Fruit fly (Drosophila melanogaster) whole organism, wandering third instar larva: ENCODE data around the gene GstD8.
A peak's percentile ranks its signal among the peaks of the same experiment; 100 is the strongest.

Source experiments
- Abd-B ChIP-seq: fragments of >200 bp; optimal IDR thresholded peaks from 2 replicates; lab custom pipeline; 2017; ENCODE audit warnings: missing biosample characterization, missing genetic modification characterization
- CG9705 ChIP-seq: fragments of 200-800 bp; sonication (Bioruptor generic); optimal IDR thresholded peaks from 2 replicates; lab custom pipeline; 2018; ENCODE audit warnings: missing biosample characterization, mild to moderate bottlenecking, missing genetic modification characterization
- CrebA ChIP-seq: fragments of 200-800 bp; sonication (Bioruptor generic); optimal IDR thresholded peaks from 2 replicates; lab custom pipeline; 2016; ENCODE audit warnings: missing biosample characterization, mild to moderate bottlenecking, missing genetic modification characterization, borderline replicate concordance
- Dfd ChIP-seq: fragments of >200 bp; optimal IDR thresholded peaks from 2 replicates; lab custom pipeline; 2017; ENCODE audit warnings: missing biosample characterization, missing genetic modification characterization
- Dif ChIP-seq: fragments of 200-275, 200-300 bp; sonication (Bioruptor generic); optimal IDR thresholded peaks from 2 replicates; lab custom pipeline; 2018; ENCODE audit warnings: missing biosample characterization, missing genetic modification characterization; ENCODE audit not compliant: partially characterized antibody
- HLH106 ChIP-seq: fragments of 200-800 bp; optimal IDR thresholded peaks from 3 replicates; lab custom pipeline; 2019; ENCODE audit warnings: missing biosample characterization, mild to moderate bottlenecking, missing genetic modification characterization, moderate library complexity
- Hnf4 ChIP-seq: fragments of 200-800 bp; sonication (Bioruptor generic); optimal IDR thresholded peaks from 2 replicates; lab custom pipeline; 2016; ENCODE audit warnings: missing biosample characterization, mild to moderate bottlenecking, missing genetic modification characterization
- Hr78 ChIP-seq: fragments of >200 bp; optimal IDR thresholded peaks from 2 replicates; lab custom pipeline; 2017; ENCODE audit warnings: missing biosample characterization, missing genetic modification characterization
- Hr83 ChIP-seq: fragments of 200-300 bp; sonication (Bioruptor generic); optimal IDR thresholded peaks from 2 replicates; lab custom pipeline; 2016; ENCODE audit warnings: missing biosample characterization, mild to moderate bottlenecking, missing genetic modification characterization, moderate library complexity; ENCODE audit not compliant: poor library complexity, severe bottlenecking
- Jra ChIP-seq: sonication (Bioruptor generic); optimal IDR thresholded peaks from 2 replicates; lab custom pipeline; 2016; ENCODE audit warnings: missing biosample characterization, missing genetic modification characterization
- Myc ChIP-seq: fragments of >200 bp; optimal IDR thresholded peaks from 2 replicates; lab custom pipeline; 2017
- N ChIP-seq: fragments of >200 bp; optimal IDR thresholded peaks from 2 replicates; lab custom pipeline; 2018; ENCODE audit warnings: missing biosample characterization, missing external identifiers, missing genetic modification characterization
- OdsH ChIP-seq: fragments of 200-800 bp; sonication (Bioruptor generic); optimal IDR thresholded peaks from 2 replicates; lab custom pipeline; 2016; ENCODE audit warnings: missing biosample characterization, mild to moderate bottlenecking, missing genetic modification characterization
- Rel ChIP-seq, 2 experiments: fragments of 200-800 bp; sonication (Bioruptor generic) in 1 of 2; optimal IDR thresholded peaks; 2 replicates in 1 of 2; 3 replicates in 1 of 2; lab custom pipeline; 2016 to 2019; ENCODE audit warnings: mild to moderate bottlenecking in 2 of 2, missing biosample characterization in 2 of 2, missing genetic modification characterization in 2 of 2, moderate library complexity in 1 of 2
- Sp1 ChIP-seq: fragments of 200-800 bp; sonication (Bioruptor generic); optimal IDR thresholded peaks from 3 replicates; lab custom pipeline; 2019; ENCODE audit warnings: missing biosample characterization, mild to moderate bottlenecking, missing genetic modification characterization, moderate library complexity
- Vsx2 ChIP-seq: fragments of 200-300, 225-300 bp; sonication (Bioruptor generic); optimal IDR thresholded peaks from 2 replicates; lab custom pipeline; 2018; ENCODE audit warnings: missing biosample characterization, missing genetic modification characterization; ENCODE audit not compliant: partially characterized antibody
- brk ChIP-seq: fragments of 200-800 bp; sonication (Bioruptor generic); optimal IDR thresholded peaks from 2 replicates; lab custom pipeline; 2016; ENCODE audit warnings: missing biosample characterization, mild to moderate bottlenecking, missing genetic modification characterization
- dl ChIP-seq, 2 experiments: fragments of 175-275, 200-275 bp in 1 of 2; fragments of 200-275 bp in 1 of 2; sonication (Bioruptor generic); optimal IDR thresholded peaks; lab custom pipeline; 2018; ENCODE audit warnings: mild to moderate bottlenecking in 2 of 2, missing biosample characterization in 2 of 2, missing genetic modification characterization in 2 of 2, moderate library complexity in 2 of 2; ENCODE audit not compliant: partially characterized antibody in 2 of 2, insufficient read depth in 1 of 2
- dmrt93B ChIP-seq: fragments of 200-800 bp; sonication (Bioruptor generic); optimal IDR thresholded peaks from 2 replicates; lab custom pipeline; 2018; ENCODE audit warnings: missing biosample characterization, mild to moderate bottlenecking, missing genetic modification characterization
- dsf ChIP-seq: sonication (Bioruptor generic); optimal IDR thresholded peaks from 2 replicates; lab custom pipeline; 2016; ENCODE audit warnings: missing biosample characterization, missing genetic modification characterization, borderline replicate concordance
- ey ChIP-seq: fragments of 200-800 bp; sonication (Bioruptor generic); optimal IDR thresholded peaks from 2 replicates; lab custom pipeline; 2016; ENCODE audit warnings: missing biosample characterization, missing genetic modification characterization
- foxo ChIP-seq, 2 experiments: fragments of 200-800 bp; sonication (Bioruptor generic); optimal IDR thresholded peaks; 2 replicates in 1 of 2; 3 replicates in 1 of 2; lab custom pipeline; 2016 to 2017; ENCODE audit warnings: missing biosample characterization in 2 of 2, missing genetic modification characterization in 2 of 2
- fru ChIP-seq: fragments of 200-800 bp; sonication (Bioruptor generic); optimal IDR thresholded peaks from 3 replicates; lab custom pipeline; 2016; ENCODE audit warnings: missing biosample characterization, mild to moderate bottlenecking, missing genetic modification characterization
- jim ChIP-seq: fragments of 175-275, 200-325 bp; sonication (Bioruptor generic); optimal IDR thresholded peaks from 2 replicates; lab custom pipeline; 2016; ENCODE audit warnings: missing biosample characterization, mild to moderate bottlenecking, missing genetic modification characterization
- lola ChIP-seq: fragments of >200 bp; optimal IDR thresholded peaks from 2 replicates; lab custom pipeline; 2017; ENCODE audit warnings: missing biosample characterization, missing genetic modification characterization
- pan ChIP-seq: fragments of >200 bp; optimal IDR thresholded peaks from 2 replicates; lab custom pipeline; 2017
- psq ChIP-seq: fragments of 200-800 bp; sonication (Bioruptor generic); optimal IDR thresholded peaks from 3 replicates; lab custom pipeline; 2017; ENCODE audit warnings: missing biosample characterization, mild to moderate bottlenecking, missing genetic modification characterization, moderate library complexity
- rgr ChIP-seq: fragments of 200-800 bp; sonication (Bioruptor generic); optimal IDR thresholded peaks from 3 replicates; lab custom pipeline; 2016; ENCODE audit warnings: missing biosample characterization, mild to moderate bottlenecking, missing genetic modification characterization
- sage ChIP-seq: fragments of 200-800 bp; sonication (Bioruptor generic); optimal IDR thresholded peaks from 2 replicates; lab custom pipeline; 2016; ENCODE audit warnings: missing biosample characterization, mild to moderate bottlenecking, missing genetic modification characterization
- sv ChIP-seq: fragments of 200-800 bp; sonication (Bioruptor generic); optimal IDR thresholded peaks from 3 replicates; lab custom pipeline; 2016; ENCODE audit warnings: missing biosample characterization, missing genetic modification characterization
- tai ChIP-seq: sonication (Bioruptor generic); optimal IDR thresholded peaks from 2 replicates; lab custom pipeline; 2016; ENCODE audit warnings: missing biosample characterization, missing genetic modification characterization
- woc ChIP-seq: sonication (Bioruptor generic); optimal IDR thresholded peaks from 2 replicates; lab custom pipeline; 2016; ENCODE audit warnings: missing biosample characterization, mild to moderate bottlenecking, missing genetic modification characterization

Gene GstD8

dm6 chr3R:12411449-12411848 is 31.6 kb downstream of the GstD8 start:
- TF ChIP-seq sage (GFP tag; lab: Kevin White, UChicago), result no peak
- no peak for TF ChIP-seq lola
- TF ChIP-seq rgr, result no peak
- no peak for TF ChIP-seq woc (GFP tag; lab: Kevin White, UChicago)
- TF ChIP-seq pan (lab: Kevin White, UChicago), result no peak
- no peak for TF ChIP-seq N (GFP tag; lab: Kevin White, UChicago)

- TF ChIP-seq CG9705 (GFP tag; lab: Kevin White, UChicago), result no peak
- TF ChIP-seq Sp1, result peak; percentile 26
- TF ChIP-seq Hr83 (GFP tag; lab: Kevin White, UChicago), result no peak
- TF ChIP-seq pan (lab: Kevin White, UChicago), result no peak
- TF ChIP-seq Rel (GFP tag; optimal IDR thresholded peaks at IDR 0.05; lab: Kevin White, UChicago), result no peak
- TF ChIP-seq Rel (tag; optimal IDR thresholded peaks at IDR 0.05; lab: Kevin White, UChicago), result peak; percentile 83
- no peak for TF ChIP-seq CrebA (GFP tag; lab: Kevin White, UChicago)
- no peak for TF ChIP-seq rgr
- TF ChIP-seq psq, result peak; percentile 4
Observed at dm6 chr3R:12413274-12413958, 33.6 kb downstream of the GstD8 start, which contains the start of the genes Dip-C and pps. Dip-C (minus strand) TSS chr3R:12413759. pps (plus strand) TSS chr3R:12413828.

DNA sequence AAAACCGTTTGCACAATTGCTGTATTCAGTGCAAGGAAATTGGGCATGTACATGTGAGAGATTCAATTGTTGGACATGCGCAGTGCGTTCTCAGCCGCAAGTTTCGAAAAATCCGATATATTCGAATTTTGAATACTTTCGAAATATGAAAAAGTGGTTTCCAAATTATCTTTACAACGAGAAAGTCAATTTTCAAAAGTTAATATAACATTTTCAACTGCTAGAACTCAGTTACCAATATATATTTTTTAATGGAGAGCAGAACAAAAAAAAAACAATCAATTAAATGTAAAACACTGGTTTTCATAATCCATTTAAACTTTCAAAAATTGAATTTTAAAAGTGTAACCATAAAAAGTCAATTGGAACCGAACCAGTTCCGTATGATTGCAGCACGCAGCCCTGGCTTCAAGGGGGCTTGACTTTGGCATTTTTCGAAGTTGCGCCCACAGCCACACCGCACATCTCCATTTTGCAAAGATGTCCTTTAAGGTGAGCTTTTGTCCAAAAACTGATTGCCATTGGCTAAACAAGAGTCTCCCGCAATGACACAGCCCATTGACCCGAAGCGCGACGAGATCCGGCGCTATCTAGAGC is 42.7 kb downstream of the GstD8 start, which contains the start of the genes Scgbeta and CG17202:
Gene Scgbeta (minus strand): TSS at position 51 of the 597 bp plus-strand sequence.
Gene CG17202 (plus strand): TSS at position 390 of the 597 bp plus-strand sequence.
- no peak for TF ChIP-seq lola
- TF ChIP-seq Sp1, result no peak
- no peak for TF ChIP-seq sv (GFP tag; lab: Kevin White, UChicago)
- peak; percentile 56 for TF ChIP-seq Hr83 (GFP tag; lab: Kevin White, UChicago)
- no peak for TF ChIP-seq pan (lab: Kevin White, UChicago)

dm6 chr3R:12423997-12424396 is 44.2 kb downstream of the GstD8 start:
- TF ChIP-seq Dfd (GFP tag; lab: Kevin White, UChicago) (no peak), woc (GFP tag; lab: Kevin White, UChicago) (no peak), pan (lab: Kevin White, UChicago) (no peak), foxo (GFP tag; optimal IDR thresholded peaks at IDR 0.05; lab: Kevin White, UChicago) (no peak), ey (GFP tag; lab: Kevin White, UChicago) (no peak), rgr (peak; percentile 97)
- TF ChIP-seq, all 38 proteins: peak for 1

dm6 chr3R:12425510-12426309 is 45.9 kb downstream of the GstD8 start, which contains the start of gene Pp1-87B:
Pp1-87B (minus strand) TSS chr3R:12425917.
- TF ChIP-seq sv (GFP tag; lab: Kevin White, UChicago), result no peak
- TF ChIP-seq Sp1, result peak; percentile 38
- TF ChIP-seq Myc (lab: Kevin White, UChicago), result peak; percentile 83
- no peak for TF ChIP-seq rgr
- TF ChIP-seq Hr78 (GFP tag; lab: Kevin White, UChicago), result no peak
- no peak for TF ChIP-seq Rel (GFP tag; optimal IDR thresholded peaks at IDR 0.05; lab: Kevin White, UChicago)
- peak; percentile 28 for TF ChIP-seq Rel (tag; optimal IDR thresholded peaks at IDR 0.05; lab: Kevin White, UChicago)
- TF ChIP-seq foxo (GFP tag; optimal IDR thresholded peaks at IDR 0.05; lab: Kevin White, UChicago), result no peak
- TF ChIP-seq brk (GFP tag; lab: Kevin White, UChicago), result no peak
- no peak for TF ChIP-seq fru (GFP tag; lab: Kevin White, UChicago)
- TF ChIP-seq Dfd (GFP tag; lab: Kevin White, UChicago), result no peak
- TF ChIP-seq ey (GFP tag; lab: Kevin White, UChicago), result peak; percentile 4
- TF ChIP-seq Abd-B (GFP tag; lab: Kevin White, UChicago), result no peak
- TF ChIP-seq dl (GFP tag; optimal IDR thresholded peaks at IDR 0.05; lab: Kevin White, UChicago; ENCODE audit: insufficient read depth in 1 of 2, partially characterized antibody in 2 of 2), result no peak
- no peak for TF ChIP-seq dsf (GFP tag; lab: Kevin White, UChicago)
- no peak for TF ChIP-seq Hnf4 (GFP tag; lab: Kevin White, UChicago)
- no peak for TF ChIP-seq Hr83 (GFP tag; lab: Kevin White, UChicago)
- no peak for TF ChIP-seq sage (GFP tag; lab: Kevin White, UChicago)
- TF ChIP-seq lola, result no peak
- TF ChIP-seq woc (GFP tag; lab: Kevin White, UChicago), result no peak
- peak; percentile 6 for TF ChIP-seq psq
- no peak for TF ChIP-seq OdsH (GFP tag; lab: Kevin White, UChicago)
- no peak for TF ChIP-seq dmrt93B (GFP tag; lab: Kevin White, UChicago)
- peak; percentile 38 for TF ChIP-seq CG9705 (GFP tag; lab: Kevin White, UChicago)
- TF ChIP-seq Vsx2, result no peak
- peak; percentile 24 for TF ChIP-seq HLH106 (tag; lab: Kevin White, UChicago)
- TF ChIP-seq Jra (GFP tag; lab: Kevin White, UChicago), result no peak
- no peak for TF ChIP-seq jim (GFP tag; lab: Kevin White, UChicago)
- TF ChIP-seq tai, result no peak
- no peak for TF ChIP-seq CrebA (GFP tag; lab: Kevin White, UChicago)
- TF ChIP-seq Dif, result no peak
- TF ChIP-seq, all 38 proteins: peak for 7
